Fruit fly (Drosophila melanogaster): ENCODE results near the gene SelR.
A peak's percentile ranks its signal among the peaks of the same experiment; 100 is the strongest.

SelR gene

dm6 chr3R:10875515-10876434 is 7.3 kb upstream of the SelR start, which contains the start of gene Sodh2 (continued):
- TF ChIP-seq dan (GFP tag; IDR thresholded peaks at IDR 0.05) (no peak), chinmo (GFP tag; IDR thresholded peaks at IDR 0.05; ENCODE audit: partially characterized antibody) (peak; percentile 73; the same call in 1 of the 4 replicates), CG7372 (GFP tag; IDR thresholded peaks at IDR 0.05) (peak; percentile 46; the same call in 1 of the 2 replicates), crc (GFP tag; optimal IDR thresholded peaks at IDR 0.05) (peak; percentile 34), pnt (GFP tag; optimal IDR thresholded peaks at IDR 0.05) (peak; percentile 31), CG7357 (GFP tag; IDR thresholded peaks at IDR 0.05) (peak; percentile 73), B-H2 (GFP tag; optimal IDR thresholded peaks at IDR 0.05) (peak; percentile 85), ttk (GFP tag; IDR thresholded peaks at IDR 0.05) (no peak), CG3847 (GFP tag; IDR thresholded peaks at IDR 0.05) (peak; percentile 47), exex (tag; optimal IDR thresholded peaks at IDR 0.05) (peak; percentile 59), CG7963 (GFP tag; IDR thresholded peaks at IDR 0.05; ENCODE audit: partially characterized antibody) (no peak), CG4707 (GFP tag; optimal IDR thresholded peaks at IDR 0.05) (peak; percentile 72), Elba2 (GFP tag; optimal IDR thresholded peaks at IDR 0.05) (no peak), wor (GFP tag; IDR thresholded peaks at IDR 0.05) (no peak; the same call in 1 of the 2 replicates), btn (GFP tag; optimal IDR thresholded peaks at IDR 0.05) (no peak), eve (GFP tag; optimal IDR thresholded peaks at IDR 0.05) (no peak), CG15479 (GFP tag; optimal IDR thresholded peaks at IDR 0.05) (no peak), cwo (GFP tag; optimal IDR thresholded peaks at IDR 0.05) (peak; percentile 87), salm (tag; optimal IDR thresholded peaks at IDR 0.05) (peak; percentile 58), kay (GFP tag; optimal IDR thresholded peaks at IDR 0.05) (no peak), Fer1 (GFP tag; optimal IDR thresholded peaks at IDR 0.05) (peak; percentile 92), prd (optimal IDR thresholded peaks at IDR 0.05) (no peak), prd (GFP tag; IDR thresholded peaks at IDR 0.05) (peak; percentile 80), dpn (GFP tag; optimal IDR thresholded peaks at IDR 0.05) (peak; percentile 39 to 69), CG43689 (GFP tag; IDR thresholded peaks at IDR 0.05) (no peak), gro (GFP tag; optimal IDR thresholded peaks at IDR 0.05) (peak; percentile 55), Hmr (GFP tag; optimal IDR thresholded peaks at IDR 0.05) (peak; percentile 94), MTF-1 (GFP tag; optimal IDR thresholded peaks at IDR 0.05; ENCODE audit: borderline replicate concordance) (peak; percentile 88), CG13424 (tag; optimal IDR thresholded peaks at IDR 0.05) (peak; percentile 76), Max (GFP tag; optimal IDR thresholded peaks at IDR 0.05) (peak; percentile 42), gce (GFP tag; IDR thresholded peaks at IDR 0.05) (peak; percentile 42; the same call in 1 of the 3 replicates), CG3281 (GFP tag; optimal IDR thresholded peaks at IDR 0.05) (peak; percentile 90), Xbp1 (GFP tag; optimal IDR thresholded peaks at IDR 0.05) (peak; percentile 47), slp2 (GFP tag; optimal IDR thresholded peaks at IDR 0.05) (peak; percentile 27), Dek (tag; optimal IDR thresholded peaks at IDR 0.05) (peak; percentile 79), CG42726 (GFP tag; IDR thresholded peaks at IDR 0.05; ENCODE audit: partially characterized antibody) (no peak), BtbVII (GFP tag; optimal IDR thresholded peaks at IDR 0.05) (peak; percentile 93), CG12744 (GFP tag; optimal IDR thresholded peaks at IDR 0.05) (no peak), run (tag; optimal IDR thresholded peaks at IDR 0.05) (peak; percentile 64), sisA (GFP tag; IDR thresholded peaks at IDR 0.05) (peak; percentile 44), sqz (GFP tag; optimal IDR thresholded peaks at IDR 0.05) (peak; percentile 74), Atf6 (GFP tag; IDR thresholded peaks at IDR 0.05) (peak; percentile 78), hbn (GFP tag; IDR thresholded peaks at IDR 0.05; ENCODE audit: partially characterized antibody) (no peak), CG11085 (GFP tag; IDR thresholded peaks at IDR 0.05) (peak; percentile 82), Xrp1 (GFP tag; IDR thresholded peaks at IDR 0.05) (peak; percentile 54), CG11456 (GFP tag; IDR thresholded peaks at IDR 0.05) (peak; percentile 66; the same call in 2 of the 3 replicates), CG4282 (GFP tag; optimal IDR thresholded peaks at IDR 0.05) (peak; percentile 20), CrebB (tag; optimal IDR thresholded peaks at IDR 0.05) (peak; percentile 78), Taf1 (GFP tag; IDR thresholded peaks at IDR 0.05) (peak; percentile 64; the same call in 1 of the 2 replicates)

Measured in whole organism, embryonic.